Fruit fly (Drosophila melanogaster) whole organism, wandering third instar larva: Measurements from ENCODE around the gene mus312.

Source experiments
- Abd-B ChIP-seq: fragments of >200 bp; optimal IDR thresholded peaks from 2 replicates; lab custom pipeline; 2017; ENCODE audit warnings: missing biosample characterization, missing genetic modification characterization
- CG32264 ChIP-seq: fragments of 200-800 bp; sonication (Bioruptor generic); optimal IDR thresholded peaks from 2 replicates; lab custom pipeline; 2016; ENCODE audit warnings: missing biosample characterization, missing genetic modification characterization
- CG9705 ChIP-seq: fragments of 200-800 bp; sonication (Bioruptor generic); optimal IDR thresholded peaks from 2 replicates; lab custom pipeline; 2018; ENCODE audit warnings: missing biosample characterization, mild to moderate bottlenecking, missing genetic modification characterization
- CrebA ChIP-seq: fragments of 200-800 bp; sonication (Bioruptor generic); optimal IDR thresholded peaks from 2 replicates; lab custom pipeline; 2016; ENCODE audit warnings: missing biosample characterization, mild to moderate bottlenecking, missing genetic modification characterization, borderline replicate concordance
- Dfd ChIP-seq: fragments of >200 bp; optimal IDR thresholded peaks from 2 replicates; lab custom pipeline; 2017; ENCODE audit warnings: missing biosample characterization, missing genetic modification characterization
- Dif ChIP-seq: fragments of 200-275, 200-300 bp; sonication (Bioruptor generic); optimal IDR thresholded peaks from 2 replicates; lab custom pipeline; 2018; ENCODE audit warnings: missing biosample characterization, missing genetic modification characterization; ENCODE audit not compliant: partially characterized antibody
- GATAd ChIP-seq: sonication (Bioruptor generic); optimal IDR thresholded peaks from 2 replicates; lab custom pipeline; 2016; ENCODE audit warnings: missing biosample characterization, missing genetic modification characterization
- HLH106 ChIP-seq: fragments of 200-800 bp; optimal IDR thresholded peaks from 3 replicates; lab custom pipeline; 2019; ENCODE audit warnings: missing biosample characterization, mild to moderate bottlenecking, missing genetic modification characterization, moderate library complexity
- Hnf4 ChIP-seq: fragments of 200-800 bp; sonication (Bioruptor generic); optimal IDR thresholded peaks from 2 replicates; lab custom pipeline; 2016; ENCODE audit warnings: missing biosample characterization, mild to moderate bottlenecking, missing genetic modification characterization
- Hr78 ChIP-seq: fragments of >200 bp; optimal IDR thresholded peaks from 2 replicates; lab custom pipeline; 2017; ENCODE audit warnings: missing biosample characterization, missing genetic modification characterization
- Hr83 ChIP-seq: fragments of 200-300 bp; sonication (Bioruptor generic); optimal IDR thresholded peaks from 2 replicates; lab custom pipeline; 2016; ENCODE audit warnings: missing biosample characterization, mild to moderate bottlenecking, missing genetic modification characterization, moderate library complexity; ENCODE audit not compliant: poor library complexity, severe bottlenecking
- Jra ChIP-seq: sonication (Bioruptor generic); optimal IDR thresholded peaks from 2 replicates; lab custom pipeline; 2016; ENCODE audit warnings: missing biosample characterization, missing genetic modification characterization
- Mio ChIP-seq: sonication (Bioruptor generic); optimal IDR thresholded peaks from 2 replicates; lab custom pipeline; 2016; ENCODE audit warnings: missing biosample characterization, missing genetic modification characterization
- Myc ChIP-seq: fragments of >200 bp; optimal IDR thresholded peaks from 2 replicates; lab custom pipeline; 2017
- N ChIP-seq: fragments of >200 bp; optimal IDR thresholded peaks from 2 replicates; lab custom pipeline; 2018; ENCODE audit warnings: missing biosample characterization, missing external identifiers, missing genetic modification characterization
- OdsH ChIP-seq: fragments of 200-800 bp; sonication (Bioruptor generic); optimal IDR thresholded peaks from 2 replicates; lab custom pipeline; 2016; ENCODE audit warnings: missing biosample characterization, mild to moderate bottlenecking, missing genetic modification characterization
- Rel ChIP-seq, 2 experiments: fragments of 200-800 bp; sonication (Bioruptor generic) in 1 of 2; optimal IDR thresholded peaks; 2 replicates in 1 of 2; 3 replicates in 1 of 2; lab custom pipeline; 2016 to 2019; ENCODE audit warnings: mild to moderate bottlenecking in 2 of 2, missing biosample characterization in 2 of 2, missing genetic modification characterization in 2 of 2, moderate library complexity in 1 of 2
- Vsx2 ChIP-seq: fragments of 200-300, 225-300 bp; sonication (Bioruptor generic); optimal IDR thresholded peaks from 2 replicates; lab custom pipeline; 2018; ENCODE audit warnings: missing biosample characterization, missing genetic modification characterization; ENCODE audit not compliant: partially characterized antibody
- br ChIP-seq: fragments of 200-800 bp; sonication (Bioruptor generic); optimal IDR thresholded peaks from 2 replicates; lab custom pipeline; 2016; ENCODE audit warnings: missing biosample characterization, missing genetic modification characterization
- brk ChIP-seq: fragments of 200-800 bp; sonication (Bioruptor generic); optimal IDR thresholded peaks from 2 replicates; lab custom pipeline; 2016; ENCODE audit warnings: missing biosample characterization, mild to moderate bottlenecking, missing genetic modification characterization
- dl ChIP-seq, 2 experiments: fragments of 175-275, 200-275 bp in 1 of 2; fragments of 200-275 bp in 1 of 2; sonication (Bioruptor generic); optimal IDR thresholded peaks; lab custom pipeline; 2018; ENCODE audit warnings: mild to moderate bottlenecking in 2 of 2, missing biosample characterization in 2 of 2, missing genetic modification characterization in 2 of 2, moderate library complexity in 2 of 2; ENCODE audit not compliant: partially characterized antibody in 2 of 2, insufficient read depth in 1 of 2
- dmrt93B ChIP-seq: fragments of 200-800 bp; sonication (Bioruptor generic); optimal IDR thresholded peaks from 2 replicates; lab custom pipeline; 2018; ENCODE audit warnings: missing biosample characterization, mild to moderate bottlenecking, missing genetic modification characterization
- dsf ChIP-seq: sonication (Bioruptor generic); optimal IDR thresholded peaks from 2 replicates; lab custom pipeline; 2016; ENCODE audit warnings: missing biosample characterization, missing genetic modification characterization, borderline replicate concordance
- foxo ChIP-seq, 2 experiments: fragments of 200-800 bp; sonication (Bioruptor generic); optimal IDR thresholded peaks; 2 replicates in 1 of 2; 3 replicates in 1 of 2; lab custom pipeline; 2016 to 2017; ENCODE audit warnings: missing biosample characterization in 2 of 2, missing genetic modification characterization in 2 of 2
- fru ChIP-seq: fragments of 200-800 bp; sonication (Bioruptor generic); optimal IDR thresholded peaks from 3 replicates; lab custom pipeline; 2016; ENCODE audit warnings: missing biosample characterization, mild to moderate bottlenecking, missing genetic modification characterization
- h ChIP-seq: fragments of 200-800 bp; sonication (Bioruptor generic); optimal IDR thresholded peaks from 3 replicates; lab custom pipeline; 2016; ENCODE audit warnings: missing biosample characterization, mild to moderate bottlenecking, missing genetic modification characterization
- jim ChIP-seq: fragments of 175-275, 200-325 bp; sonication (Bioruptor generic); optimal IDR thresholded peaks from 2 replicates; lab custom pipeline; 2016; ENCODE audit warnings: missing biosample characterization, mild to moderate bottlenecking, missing genetic modification characterization
- pan ChIP-seq: fragments of >200 bp; optimal IDR thresholded peaks from 2 replicates; lab custom pipeline; 2017
- psq ChIP-seq: fragments of 200-800 bp; sonication (Bioruptor generic); optimal IDR thresholded peaks from 3 replicates; lab custom pipeline; 2017; ENCODE audit warnings: missing biosample characterization, mild to moderate bottlenecking, missing genetic modification characterization, moderate library complexity
- rgr ChIP-seq: fragments of 200-800 bp; sonication (Bioruptor generic); optimal IDR thresholded peaks from 3 replicates; lab custom pipeline; 2016; ENCODE audit warnings: missing biosample characterization, mild to moderate bottlenecking, missing genetic modification characterization
- sage ChIP-seq: fragments of 200-800 bp; sonication (Bioruptor generic); optimal IDR thresholded peaks from 2 replicates; lab custom pipeline; 2016; ENCODE audit warnings: missing biosample characterization, mild to moderate bottlenecking, missing genetic modification characterization
- sv ChIP-seq: fragments of 200-800 bp; sonication (Bioruptor generic); optimal IDR thresholded peaks from 3 replicates; lab custom pipeline; 2016; ENCODE audit warnings: missing biosample characterization, missing genetic modification characterization
- tai ChIP-seq: sonication (Bioruptor generic); optimal IDR thresholded peaks from 2 replicates; lab custom pipeline; 2016; ENCODE audit warnings: missing biosample characterization, missing genetic modification characterization
- woc ChIP-seq: sonication (Bioruptor generic); optimal IDR thresholded peaks from 2 replicates; lab custom pipeline; 2016; ENCODE audit warnings: missing biosample characterization, mild to moderate bottlenecking, missing genetic modification characterization

Gene mus312

dm6 chr3L:7368934-7369333 lies 40.0 kb downstream of the mus312 start, which contains the start of gene Sh3beta:
Sh3beta (minus strand) TSS chr3L:7369260.
- TF ChIP-seq sage (peak; percentile 20), woc (GFP tag; lab: Kevin White, UChicago) (no peak)
- TF ChIP-seq, all 38 proteins: peak for 1

- TF ChIP-seq Myc (lab: Kevin White, UChicago): peak; percentile 4
- TF ChIP-seq tai: no peak
Observed at dm6 chr3L:7369543-7369942, 40.6 kb downstream of the mus312 start, which contains the start of gene akirin. akirin (plus strand) TSS chr3L:7369843.

- TF ChIP-seq dmrt93B (GFP tag; lab: Kevin White, UChicago) (no peak), OdsH (GFP tag; lab: Kevin White, UChicago) (no peak), tai (no peak), rgr (no peak), Dif (no peak), br (GFP tag; lab: Kevin White, UChicago) (no peak), N (GFP tag; lab: Kevin White, UChicago) (peak; percentile 79), psq (GFP tag; lab: Kevin White, UChicago) (peak; percentile 81), Hr78 (GFP tag; lab: Kevin White, UChicago) (peak; percentile 7), pan (lab: Kevin White, UChicago) (no peak), HLH106 (no peak), Myc (lab: Kevin White, UChicago) (no peak), h (GFP tag; lab: Kevin White, UChicago) (peak; percentile 41), woc (GFP tag; lab: Kevin White, UChicago) (no peak), foxo (GFP tag; optimal IDR thresholded peaks at IDR 0.05; lab: Kevin White, UChicago) (no peak), Rel (GFP tag; optimal IDR thresholded peaks at IDR 0.05; lab: Kevin White, UChicago) (no peak), Rel (tag; optimal IDR thresholded peaks at IDR 0.05; lab: Kevin White, UChicago) (peak; percentile 39), sage (no peak), dl (GFP tag; optimal IDR thresholded peaks at IDR 0.05; lab: Kevin White, UChicago; ENCODE audit: insufficient read depth in 1 of 2, partially characterized antibody in 2 of 2) (no peak), Hnf4 (GFP tag; lab: Kevin White, UChicago) (no peak), fru (GFP tag; lab: Kevin White, UChicago) (no peak), sv (no peak), GATAd (no peak), Abd-B (GFP tag; lab: Kevin White, UChicago) (no peak), CG9705 (GFP tag; lab: Kevin White, UChicago) (no peak), dsf (GFP tag; lab: Kevin White, UChicago) (no peak), brk (no peak), Jra (GFP tag; lab: Kevin White, UChicago) (no peak), Mio (no peak), Vsx2 (GFP tag; lab: Kevin White, UChicago) (no peak), jim (no peak), Hr83 (peak; percentile 1), CrebA (GFP tag; lab: Kevin White, UChicago) (no peak), CG32264 (GFP tag; lab: Kevin White, UChicago) (no peak)
Observed at dm6 chr3L:7370231-7370882, 41.4 kb downstream of the mus312 start.

- TF ChIP-seq Myc (lab: Kevin White, UChicago) (peak; percentile 54), GATAd (no peak), woc (GFP tag; lab: Kevin White, UChicago) (peak; percentile 49), HLH106 (no peak), br (GFP tag; lab: Kevin White, UChicago) (no peak), CG32264 (GFP tag; lab: Kevin White, UChicago) (no peak), Dfd (no peak)
- TF ChIP-seq, all 38 proteins: peak for 2
Observed at dm6 chr3L:7371290-7371689, 42.4 kb downstream of the mus312 start.
